Fruit fly (Drosophila melanogaster): Measurements from ENCODE around the gene emei.

The emei gene

DNA sequence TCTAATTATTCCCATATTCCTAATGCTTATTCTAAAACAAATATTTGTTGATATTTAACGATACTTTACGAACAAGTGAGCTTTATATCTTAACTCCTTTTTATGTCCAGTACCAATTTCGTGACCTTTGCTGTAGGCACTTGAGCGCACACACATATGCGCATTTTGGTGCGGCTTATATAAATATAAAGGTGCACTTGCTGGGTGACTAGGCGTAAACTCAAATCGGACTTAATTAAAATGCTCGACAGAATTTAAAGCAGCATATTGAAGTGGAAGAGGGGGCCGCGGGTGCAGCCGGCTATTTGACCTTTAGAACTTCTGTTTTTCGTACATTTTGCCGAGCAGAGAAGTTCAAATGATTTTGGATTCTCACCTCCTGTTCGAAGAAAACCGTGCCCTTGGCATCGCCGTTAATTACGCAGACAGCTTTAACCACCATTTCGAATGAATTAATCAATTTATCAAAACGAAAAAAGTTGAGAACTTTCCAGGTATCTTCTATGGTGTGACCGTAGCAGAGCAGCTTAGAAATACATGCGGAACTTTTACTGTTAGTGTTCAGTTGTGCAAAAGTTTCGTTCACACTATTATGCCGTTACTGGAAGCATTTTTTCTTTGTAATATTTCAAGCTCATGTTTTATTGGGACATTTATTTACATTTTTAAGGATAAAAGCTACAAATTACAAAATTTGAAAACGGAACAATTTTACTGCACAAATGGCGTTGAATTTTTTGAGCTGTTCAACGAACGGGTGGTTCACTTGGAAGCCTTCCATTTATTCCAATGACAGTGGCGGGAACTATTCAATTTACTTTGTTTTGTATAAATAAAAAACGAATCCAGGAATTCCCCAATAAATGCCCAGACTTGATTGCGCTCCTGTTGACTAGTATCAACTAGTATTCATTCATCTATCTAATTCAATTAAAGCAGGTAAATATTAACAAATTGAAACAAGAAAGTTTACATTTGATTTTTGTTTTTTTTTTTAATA, 4.0 kb downstream of the emei start, which contains the start of gene Sod1 (continued):
- TF ChIP-seq nau (GFP tag; optimal IDR thresholded peaks at IDR 0.05) (no peak), Taf1 (GFP tag; IDR thresholded peaks at IDR 0.05) (no peak), CG10267 (tag; optimal IDR thresholded peaks at IDR 0.05) (no peak), mam (GFP tag; optimal IDR thresholded peaks at IDR 0.05) (no peak), Rfx (GFP tag; IDR thresholded peaks at IDR 0.05) (no peak), esg (GFP tag; conservative IDR thresholded peaks at IDR 0.05) (no peak), CG1233 (GFP tag; optimal IDR thresholded peaks at IDR 0.05) (no peak), maf-S (GFP tag; optimal IDR thresholded peaks at IDR 0.05) (peak; percentile 24), pzg (GFP tag; optimal IDR thresholded peaks at IDR 0.05) (peak; percentile 76), hkb (optimal IDR thresholded peaks at IDR 0.05) (no peak), hkb (GFP tag; IDR thresholded peaks at IDR 0.05) (0 out of 2 replicates have a peak, but pooled peaks have one; percentile 7), Bdp1 (GFP tag; optimal IDR thresholded peaks at IDR 0.05) (no peak), CG4617 (GFP tag; optimal IDR thresholded peaks at IDR 0.05; ENCODE audit: borderline replicate concordance) (peak; percentile 40), CG17612 (GFP tag; IDR thresholded peaks at IDR 0.05) (no peak), CG10431 (GFP tag; optimal IDR thresholded peaks at IDR 0.05) (no peak), az2 (GFP tag; optimal IDR thresholded peaks at IDR 0.05) (no peak), Hsf (GFP tag; optimal IDR thresholded peaks at IDR 0.05) (no peak), CG18764 (GFP tag; optimal IDR thresholded peaks at IDR 0.05) (no peak), Hr51 (GFP tag; optimal IDR thresholded peaks at IDR 0.05) (no peak), CG13287 (GFP tag; IDR thresholded peaks at IDR 0.05; ENCODE audit: partially characterized antibody) (peak; percentile 38; the same call in 1 of the 2 replicates), wek (GFP tag; optimal IDR thresholded peaks at IDR 0.05) (no peak), CHES-1-like (GFP tag; optimal IDR thresholded peaks at IDR 0.05) (no peak), Vsx1 (GFP tag; optimal IDR thresholded peaks at IDR 0.05) (no peak), CG1603 (tag; optimal IDR thresholded peaks at IDR 0.05) (peak; percentile 27), Fer2 (tag; optimal IDR thresholded peaks at IDR 0.05) (no peak), row (GFP tag; IDR thresholded peaks at IDR 0.05) (peak; percentile 45; the same call in 2 of the 3 replicates), CoRest (tag; optimal IDR thresholded peaks at IDR 0.05) (peak; percentile 26), tgo (GFP tag; IDR thresholded peaks at IDR 0.05) (no peak), jing (GFP tag; optimal IDR thresholded peaks at IDR 0.05) (no peak), CG10565 (GFP tag; optimal IDR thresholded peaks at IDR 0.05) (no peak), CG9876 (GFP tag; optimal IDR thresholded peaks at IDR 0.05) (no peak), Drgx (GFP tag; IDR thresholded peaks at IDR 0.05) (0 out of 2 replicates have a peak, but pooled peaks have one; percentile 19), ATbp (GFP tag; optimal IDR thresholded peaks at IDR 0.05) (no peak), CG17385 (GFP tag; optimal IDR thresholded peaks at IDR 0.05) (no peak), aop (GFP tag; IDR thresholded peaks at IDR 0.05) (no peak), Kr (GFP tag; optimal IDR thresholded peaks at IDR 0.05) (no peak), tup (GFP tag; optimal IDR thresholded peaks at IDR 0.05) (no peak), CG4820 (GFP tag; optimal IDR thresholded peaks at IDR 0.05) (no peak), Ada2b (GFP tag; IDR thresholded peaks at IDR 0.05) (no peak), CG11695 (GFP tag; IDR thresholded peaks at IDR 0.05) (no peak), CG31388 (GFP tag; optimal IDR thresholded peaks at IDR 0.05) (no peak), nerfin-2 (GFP tag; IDR thresholded peaks at IDR 0.05; ENCODE audit: partially characterized antibody) (no peak), Atf6 (GFP tag; IDR thresholded peaks at IDR 0.05) (0 out of 2 replicates have a peak, but pooled peaks have one; percentile 8), CG10209 (GFP tag; optimal IDR thresholded peaks at IDR 0.05) (no peak), Hey (tag; optimal IDR thresholded peaks at IDR 0.05) (no peak), ftz-f1 (GFP tag; optimal IDR thresholded peaks at IDR 0.05) (peak; percentile 90), ttk (GFP tag; IDR thresholded peaks at IDR 0.05) (no peak), CG34422 (GFP tag; IDR thresholded peaks at IDR 0.05) (peak; percentile 83; the same call in 1 of the 3 replicates), CG12942 (GFP tag; optimal IDR thresholded peaks at IDR 0.05) (no peak)
